Worm (Caenorhabditis elegans): Measurements from ENCODE around the gene Y15E3A.3.

Gene Y15E3A.3

DNA sequence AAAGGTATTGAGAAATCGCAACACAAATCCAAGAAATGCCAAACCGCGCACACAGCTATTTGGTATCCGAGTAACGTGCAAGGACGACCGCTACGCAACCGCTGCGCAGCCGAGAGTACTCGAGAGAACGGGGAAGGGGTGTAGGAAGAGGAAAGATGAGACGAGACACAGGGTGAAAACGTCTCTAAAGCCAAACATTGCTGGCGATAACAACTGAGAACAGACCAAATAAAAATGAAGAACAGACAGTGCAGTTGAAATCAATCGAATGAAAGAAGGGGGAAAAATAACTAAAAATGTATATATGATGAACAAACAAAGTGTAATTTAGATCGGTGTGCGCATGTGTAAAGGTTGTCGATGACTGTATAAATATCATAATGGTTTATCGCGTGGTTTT, 44.4 kb downstream of the Y15E3A.3 start:
- TF ChIP-seq nhr-12 (tag; optimal IDR thresholded peaks at IDR 0.05) (no peak), hlh-1 (tag; optimal IDR thresholded peaks at IDR 0.05) (peak; percentile 2), sem-2 (GFP tag; optimal IDR thresholded peaks at IDR 0.05) (no peak), mep-1 (tag; optimal IDR thresholded peaks at IDR 0.05) (peak; percentile 35), cnd-1 (tag; optimal IDR thresholded peaks at IDR 0.05) (peak; percentile 21), lsy-2 (tag; optimal IDR thresholded peaks at IDR 0.05) (peak; percentile 10), lin-13 (tag; optimal IDR thresholded peaks at IDR 0.05) (peak; percentile 0), pha-4 (tag; optimal IDR thresholded peaks at IDR 0.05) (peak; percentile 59), flh-1 (GFP tag; optimal IDR thresholded peaks at IDR 0.05) (no peak), ham-2 (GFP tag; optimal IDR thresholded peaks at IDR 0.05) (peak; percentile 30), unc-39 (tag; optimal IDR thresholded peaks at IDR 0.05) (no peak)

DNA sequence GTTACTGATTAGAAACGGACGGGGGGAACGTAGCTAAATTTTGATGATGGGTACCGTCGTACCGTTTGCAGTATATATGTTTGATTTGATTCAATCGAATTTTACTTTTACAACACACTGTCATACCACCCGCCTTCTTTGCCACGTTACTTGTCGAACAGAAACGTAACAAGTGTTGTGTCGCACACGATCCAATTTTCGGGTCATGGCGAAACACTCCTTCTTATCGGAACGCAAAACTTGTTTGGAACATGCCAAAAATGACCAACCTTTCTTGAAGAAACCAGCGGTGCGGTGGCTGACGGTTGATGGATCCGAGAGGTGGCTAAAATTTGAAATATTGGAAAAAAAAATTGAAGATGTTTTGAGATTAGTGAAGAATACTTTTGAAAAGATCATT, 45.3 kb downstream of the Y15E3A.3 start:
- TF ChIP-seq ham-2 (GFP tag; optimal IDR thresholded peaks at IDR 0.05) (no peak), hlh-1 (tag; optimal IDR thresholded peaks at IDR 0.05) (no peak), mep-1 (tag; optimal IDR thresholded peaks at IDR 0.05) (no peak), lin-32 (GFP tag; optimal IDR thresholded peaks at IDR 0.05) (no peak), pha-4 (tag; optimal IDR thresholded peaks at IDR 0.05) (no peak), M03D4.4 (tag; optimal IDR thresholded peaks at IDR 0.05) (no peak), mls-2 (tag; optimal IDR thresholded peaks at IDR 0.05) (no peak), ceh-39 (tag; optimal IDR thresholded peaks at IDR 0.05) (no peak), zip-8 (tag; optimal IDR thresholded peaks at IDR 0.05) (no peak), unc-39 (tag; optimal IDR thresholded peaks at IDR 0.05) (no peak), mab-5 (tag; optimal IDR thresholded peaks at IDR 0.05) (no peak), drap-1 (GFP tag; optimal IDR thresholded peaks at IDR 0.05) (no peak), ces-1 (GFP tag; optimal IDR thresholded peaks at IDR 0.05) (no peak), nhr-76 (tag; optimal IDR thresholded peaks at IDR 0.05) (no peak), ztf-11 (tag; optimal IDR thresholded peaks at IDR 0.05) (no peak)

DNA sequence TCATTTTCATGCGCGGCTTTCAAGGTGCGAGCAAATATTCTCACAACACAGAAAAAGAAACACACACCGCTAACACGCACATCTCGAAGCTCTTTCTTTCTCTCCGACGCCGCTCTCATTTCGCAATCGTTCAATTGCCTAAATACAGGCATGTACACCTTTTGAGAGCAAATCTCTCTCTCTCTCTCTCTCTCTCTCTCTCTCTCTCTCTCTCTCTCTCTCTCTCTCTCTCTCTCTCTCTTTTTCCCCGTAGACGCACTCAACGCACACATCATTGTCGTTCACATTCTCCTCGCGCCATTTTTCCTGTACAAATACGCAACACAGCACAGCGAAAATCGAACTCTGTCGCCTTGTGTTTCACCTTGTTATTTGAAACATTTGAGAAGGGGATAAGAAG, 46.3 kb downstream of the Y15E3A.3 start:
- TF ChIP-seq sptf-1 (tag; optimal IDR thresholded peaks at IDR 0.05) (peak; percentile 58), unc-120 (tag; optimal IDR thresholded peaks at IDR 0.05; ENCODE audit: poor library complexity, severe bottlenecking) (peak; percentile 33), cnd-1 (tag; optimal IDR thresholded peaks at IDR 0.05) (peak; percentile 20), mls-2 (tag; optimal IDR thresholded peaks at IDR 0.05) (peak; percentile 1), M03D4.4 (tag; optimal IDR thresholded peaks at IDR 0.05) (peak; percentile 7), pha-4 (tag; optimal IDR thresholded peaks at IDR 0.05) (peak; percentile 67), nhr-237 (tag; optimal IDR thresholded peaks at IDR 0.05) (peak; percentile 41), mep-1 (tag; optimal IDR thresholded peaks at IDR 0.05) (no peak), tbx-8 (GFP tag; optimal IDR thresholded peaks at IDR 0.05) (no peak)

DNA sequence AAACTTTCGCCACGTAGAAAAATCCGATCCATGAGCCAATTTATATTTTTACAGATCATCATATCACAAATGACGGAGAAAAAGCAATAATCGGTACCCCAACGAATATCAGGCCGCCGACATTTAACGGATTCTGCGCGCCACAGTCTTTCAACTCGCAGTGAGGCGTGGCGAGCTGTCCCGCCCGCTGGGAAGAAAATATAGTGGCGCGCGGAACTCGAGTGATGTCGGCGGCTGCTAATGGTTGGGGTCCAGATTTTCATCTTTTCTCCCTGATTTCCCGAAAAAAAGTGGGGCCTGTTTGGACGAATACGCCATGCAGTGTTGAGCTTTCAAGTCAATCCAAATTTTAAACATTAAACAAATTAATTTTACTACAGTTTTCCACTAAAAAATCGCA, 47.0 kb downstream of the Y15E3A.3 start:
- TF ChIP-seq drap-1 (GFP tag; optimal IDR thresholded peaks at IDR 0.05): no peak

DNA sequence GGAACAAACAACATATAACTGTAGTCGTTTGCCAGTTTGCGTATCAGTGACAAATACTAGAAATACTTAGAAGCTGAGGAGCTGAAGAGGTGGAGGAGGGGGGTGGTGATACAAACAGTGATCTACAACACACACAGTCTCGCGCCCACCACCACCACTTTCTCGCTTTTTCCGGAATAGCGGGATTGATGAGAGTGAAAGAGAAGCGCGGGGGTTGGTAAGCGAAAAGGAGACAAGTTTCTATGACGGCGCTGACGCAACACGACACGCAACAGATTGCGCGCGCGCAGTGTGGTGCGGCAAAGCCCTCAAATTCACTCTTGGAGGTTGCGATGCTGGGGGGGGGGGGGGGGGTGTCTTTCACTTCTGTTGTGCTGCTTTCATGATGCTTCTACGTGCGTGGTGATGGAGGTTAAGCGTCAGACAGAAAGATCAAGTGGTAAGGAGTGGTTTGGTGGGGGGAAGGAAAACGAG, 47.9 kb downstream of the Y15E3A.3 start, which contains the start of gene kin-20:
Gene kin-20, minus strand, starts transcription at position 51 of the 474 bp plus-strand sequence.
- no peak for TF ChIP-seq bed-3 (GFP tag; optimal IDR thresholded peaks at IDR 0.05)
- no peak for TF ChIP-seq nhr-2 (tag; optimal IDR thresholded peaks at IDR 0.05)
- no peak for TF ChIP-seq flh-1 (GFP tag; optimal IDR thresholded peaks at IDR 0.05)
- no peak for TF ChIP-seq lin-32 (GFP tag; optimal IDR thresholded peaks at IDR 0.05)
- no peak for TF ChIP-seq mep-1 (tag; optimal IDR thresholded peaks at IDR 0.05)
- TF ChIP-seq blmp-1 (tag; optimal IDR thresholded peaks at IDR 0.05): peak; percentile 44
- peak; percentile 0 for TF ChIP-seq nhr-237 (tag; optimal IDR thresholded peaks at IDR 0.05)
- TF ChIP-seq unc-39 (tag; optimal IDR thresholded peaks at IDR 0.05): no peak
- TF ChIP-seq unc-62 (GFP tag; optimal IDR thresholded peaks at IDR 0.05): no peak
- TF ChIP-seq elt-3 (tag; optimal IDR thresholded peaks at IDR 0.05): no peak
- no peak for TF ChIP-seq tbx-8 (GFP tag; optimal IDR thresholded peaks at IDR 0.05)
- TF ChIP-seq M03D4.4 (tag; optimal IDR thresholded peaks at IDR 0.05): peak; percentile 43
- no peak for TF ChIP-seq pha-4 (tag; optimal IDR thresholded peaks at IDR 0.05)
- no peak for TF ChIP-seq ceh-43 (GFP tag; optimal IDR thresholded peaks at IDR 0.05)
- TF ChIP-seq elt-1 (tag; optimal IDR thresholded peaks at IDR 0.05; ENCODE audit: borderline replicate concordance, insufficient read depth): no peak
- no peak for TF ChIP-seq ceh-39 (tag; optimal IDR thresholded peaks at IDR 0.05)
- no peak for TF ChIP-seq sem-2 (GFP tag; optimal IDR thresholded peaks at IDR 0.05)
- peak; percentile 82 for TF ChIP-seq ham-2 (GFP tag; optimal IDR thresholded peaks at IDR 0.05)
- no peak for TF ChIP-seq ztf-11 (tag; optimal IDR thresholded peaks at IDR 0.05)
- peak; percentile 60 for TF ChIP-seq mls-2 (tag; optimal IDR thresholded peaks at IDR 0.05)
- TF ChIP-seq lsy-2 (tag; optimal IDR thresholded peaks at IDR 0.05): no peak
- peak; percentile 61 for TF ChIP-seq sptf-1 (tag; optimal IDR thresholded peaks at IDR 0.05)
- TF ChIP-seq unc-120 (tag; optimal IDR thresholded peaks at IDR 0.05; ENCODE audit: poor library complexity, severe bottlenecking): no peak
- no peak for TF ChIP-seq drap-1 (GFP tag; optimal IDR thresholded peaks at IDR 0.05)
- no peak for TF ChIP-seq hlh-1 (tag; optimal IDR thresholded peaks at IDR 0.05)
- TF ChIP-seq cnd-1 (tag; optimal IDR thresholded peaks at IDR 0.05): peak; percentile 10
- TF ChIP-seq ces-1 (GFP tag; optimal IDR thresholded peaks at IDR 0.05): no peak
- TF ChIP-seq snpc-4 (tag; optimal IDR thresholded peaks at IDR 0.05): no peak
- TF ChIP-seq zip-8 (tag; optimal IDR thresholded peaks at IDR 0.05): peak; percentile 81
- no peak for TF ChIP-seq nhr-76 (tag; optimal IDR thresholded peaks at IDR 0.05)
- TF ChIP-seq lin-13 (tag; optimal IDR thresholded peaks at IDR 0.05): no peak
- no peak for TF ChIP-seq ceh-83 (GFP tag; optimal IDR thresholded peaks at IDR 0.05)
- TF ChIP-seq mab-5 (tag; optimal IDR thresholded peaks at IDR 0.05): no peak
- TF ChIP-seq nhr-28 (tag; optimal IDR thresholded peaks at IDR 0.05): no peak
- TF ChIP-seq nhr-12 (tag; optimal IDR thresholded peaks at IDR 0.05): no peak

Data from whole organism, mixed stage, embryonic.